Fruit fly (Drosophila melanogaster) whole organism, adult: ENCODE data around the gene CG13676.
A peak's percentile ranks its signal among the peaks of the same experiment; 100 is the strongest.

Experiments
- CG12768 ChIP-seq: fragments of 200-800 bp; sonication (Bioruptor generic); optimal IDR thresholded peaks from 2 replicates; lab custom pipeline; 2017; ENCODE audit warnings: missing biosample characterization, missing genetic modification characterization, mild to moderate bottlenecking, moderate library complexity, missing genetic modification reagents
- CG7045 ChIP-seq: fragments of 200-800 bp; sonication (Bioruptor generic); optimal IDR thresholded peaks from 2 replicates; lab custom pipeline; 2017; ENCODE audit warnings: missing biosample characterization, mild to moderate bottlenecking, missing genetic modification characterization
- Clk ChIP-seq: fragments of 200-800 bp; sonication (Bioruptor generic); optimal IDR thresholded peaks from 2 replicates; lab custom pipeline; 2017; ENCODE audit warnings: missing biosample characterization, missing genetic modification characterization
- Hr96 ChIP-seq: fragments of 200-800 bp; sonication (Bioruptor generic); optimal IDR thresholded peaks from 2 replicates; lab custom pipeline; 2016; ENCODE audit warnings: missing biosample characterization, missing genetic modification characterization
- Mnt ChIP-seq: fragments of 200-800 bp; sonication (Bioruptor generic); optimal IDR thresholded peaks from 2 replicates; lab custom pipeline; 2016; ENCODE audit warnings: missing biosample characterization, mild to moderate bottlenecking, missing genetic modification characterization
- bab1 ChIP-seq: fragments of 200-800 bp; sonication (Bioruptor generic); optimal IDR thresholded peaks from 3 replicates; lab custom pipeline; 2019; ENCODE audit warnings: missing biosample characterization, mild to moderate bottlenecking, missing genetic modification characterization, moderate library complexity
- cic ChIP-seq: fragments of 200-800 bp; sonication (Bioruptor generic); optimal IDR thresholded peaks from 2 replicates; lab custom pipeline; 2017; ENCODE audit warnings: missing biosample characterization, mild to moderate bottlenecking, missing genetic modification characterization, moderate library complexity
- cnc ChIP-seq, 2 experiments: fragments of >200 bp; optimal IDR thresholded peaks; 2 replicates each; lab custom pipeline; 2017
- toe ChIP-seq: fragments of 200-800 bp; sonication (Bioruptor generic); optimal IDR thresholded peaks from 2 replicates; lab custom pipeline; 2016; ENCODE audit warnings: missing biosample characterization, missing genetic modification characterization

DNA sequence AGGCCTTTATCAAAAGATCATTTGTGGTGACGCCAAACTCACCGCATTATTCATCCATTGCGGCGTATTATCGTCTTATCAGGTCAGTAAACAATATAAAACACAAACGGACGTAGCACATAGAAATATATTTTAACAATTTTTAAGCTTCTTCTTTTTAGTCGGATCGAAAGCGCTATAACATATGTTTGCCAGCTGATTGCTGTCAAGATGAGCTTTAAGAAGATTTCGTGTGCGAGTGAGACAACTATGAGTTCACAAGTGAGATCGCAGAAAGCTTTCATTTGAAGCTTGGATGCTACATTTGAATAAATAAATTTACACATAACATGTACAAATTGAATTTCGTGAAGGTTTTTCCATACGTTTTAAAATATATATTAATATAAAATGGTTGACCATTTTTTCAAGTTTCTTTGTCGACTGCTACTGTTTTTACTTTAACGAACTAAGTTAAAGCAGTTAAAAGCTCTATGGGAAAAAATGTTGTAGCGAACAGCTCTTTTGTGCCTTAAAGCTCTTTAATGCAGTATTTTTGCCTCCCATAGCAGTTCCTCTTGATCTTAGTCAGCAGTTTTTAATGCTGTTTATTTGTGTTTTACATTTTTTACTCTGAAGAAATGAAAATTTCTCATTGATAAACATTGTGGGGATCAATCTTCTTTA lies 7.2 kb upstream of the CG13676 start, which contains the start of gene CG42445:
- no peak for TF ChIP-seq toe (GFP tag; lab: Kevin White, UChicago)
- no peak for TF ChIP-seq Hr96 (GFP tag; lab: Kevin White, UChicago)
- TF ChIP-seq cnc (optimal IDR thresholded peaks at IDR 0.05; lab: Kevin White, UChicago), result no peak
- no peak for TF ChIP-seq CG12768
- TF ChIP-seq Clk (GFP tag; lab: Kevin White, UChicago), result no peak
- no peak for TF ChIP-seq cic (GFP tag; lab: Kevin White, UChicago)
- TF ChIP-seq Mnt (GFP tag; lab: Kevin White, UChicago), result no peak
- no peak for TF ChIP-seq CG7045
- peak; percentile 49 for TF ChIP-seq bab1 (GFP tag; lab: Kevin White, UChicago)
